Worm (Caenorhabditis elegans): ENCODE results near the gene upb-1.

DNA sequence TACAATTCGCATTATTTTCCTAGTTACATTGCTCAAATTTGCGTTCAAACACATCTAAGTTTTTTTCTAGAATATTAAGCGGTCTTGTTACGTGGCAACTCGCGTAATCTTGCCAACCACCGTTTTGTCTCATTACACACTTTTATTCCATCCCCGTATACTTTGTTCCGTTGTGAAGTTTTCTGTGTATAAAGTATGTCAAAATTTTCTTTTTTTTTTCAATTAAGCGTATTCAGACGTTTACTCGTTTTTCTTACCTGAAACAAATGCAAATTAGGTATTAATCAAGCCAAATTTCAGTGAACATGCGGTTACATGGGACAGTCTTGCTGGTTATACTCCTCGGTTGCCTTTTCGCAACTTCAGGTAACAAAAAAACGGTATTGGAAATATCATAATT, 42.9 kb downstream of the upb-1 start, which contains the start of gene T24H7.2:
- TF ChIP-seq nhr-10 (tag; optimal IDR thresholded peaks at IDR 0.05) (no peak), lin-39 (tag; optimal IDR thresholded peaks at IDR 0.05) (no peak), nhr-77 (tag; optimal IDR thresholded peaks at IDR 0.05) (no peak), nhr-25 (tag; optimal IDR thresholded peaks at IDR 0.05) (no peak), ZK546.5 (tag; optimal IDR thresholded peaks at IDR 0.05) (no peak), C34F6.9 (tag; optimal IDR thresholded peaks at IDR 0.05) (no peak), zag-1 (tag; optimal IDR thresholded peaks at IDR 0.05) (no peak), nhr-129 (tag; optimal IDR thresholded peaks at IDR 0.05) (no peak), fos-1 (tag; optimal IDR thresholded peaks at IDR 0.05) (no peak), elt-3 (tag; optimal IDR thresholded peaks at IDR 0.05) (no peak), mab-5 (tag; optimal IDR thresholded peaks at IDR 0.05) (no peak), ceh-82 (tag; optimal IDR thresholded peaks at IDR 0.05) (no peak), unc-39 (tag; optimal IDR thresholded peaks at IDR 0.05) (no peak)
